Fruit fly (Drosophila melanogaster): ENCODE measurements around the gene Usp39.
A peak's percentile ranks its signal among the peaks of the same experiment; 100 is the strongest.

Usp39 gene

dm6 chrX:18857916-18858315 lies at the start of gene Usp39 (continued):
- TF ChIP-seq CG13775 (GFP tag; optimal IDR thresholded peaks at IDR 0.05), result no peak
- no peak for TF ChIP-seq pros (GFP tag; optimal IDR thresholded peaks at IDR 0.05)
- TF ChIP-seq HLH54F (GFP tag; optimal IDR thresholded peaks at IDR 0.05), result no peak
- TF ChIP-seq trem (tag; optimal IDR thresholded peaks at IDR 0.05), result peak; percentile 13
- no peak for TF ChIP-seq CG6175 (GFP tag; IDR thresholded peaks at IDR 0.05)
- TF ChIP-seq ssp (GFP tag; IDR thresholded peaks at IDR 0.05), result peak; percentile 93
- TF ChIP-seq Abd-B (GFP tag; optimal IDR thresholded peaks at IDR 0.05), result no peak
- TF ChIP-seq CG2116 (GFP tag; optimal IDR thresholded peaks at IDR 0.05), result peak; percentile 53
- TF ChIP-seq CG13424 (tag; optimal IDR thresholded peaks at IDR 0.05), result peak; percentile 38
- TF ChIP-seq Bgb (GFP tag; IDR thresholded peaks at IDR 0.05; ENCODE audit: partially characterized antibody), result peak; percentile 75
- TF ChIP-seq sr (GFP tag; IDR thresholded peaks at IDR 0.05), result no peak
- no peak for TF ChIP-seq CG7271 (tag; optimal IDR thresholded peaks at IDR 0.05)
- TF ChIP-seq CG30403 (GFP tag; optimal IDR thresholded peaks at IDR 0.05), result peak; percentile 50
- TF ChIP-seq gce (GFP tag; IDR thresholded peaks at IDR 0.05), result no peak
- TF ChIP-seq ham (GFP tag; IDR thresholded peaks at IDR 0.05), result no peak
- no peak for TF ChIP-seq CG17568 (GFP tag; optimal IDR thresholded peaks at IDR 0.05)
- TF ChIP-seq odd (GFP tag; optimal IDR thresholded peaks at IDR 0.05), result no peak
- TF ChIP-seq tin (GFP tag; optimal IDR thresholded peaks at IDR 0.05), result no peak
- TF ChIP-seq tx (GFP tag; optimal IDR thresholded peaks at IDR 0.05), result no peak
- TF ChIP-seq usp (GFP tag; optimal IDR thresholded peaks at IDR 0.05), result no peak
- TF ChIP-seq CG14667 (GFP tag; IDR thresholded peaks at IDR 0.05), result no peak
- no peak for TF ChIP-seq CG18619 (GFP tag; optimal IDR thresholded peaks at IDR 0.05)
- TF ChIP-seq CG1602 (GFP tag; optimal IDR thresholded peaks at IDR 0.05), result peak; percentile 18
- no peak for TF ChIP-seq Elba2 (GFP tag; optimal IDR thresholded peaks at IDR 0.05)
- TF ChIP-seq CG9876 (GFP tag; optimal IDR thresholded peaks at IDR 0.05), result no peak
- TF ChIP-seq pfk (GFP tag; optimal IDR thresholded peaks at IDR 0.05), result no peak
- peak; percentile 59 for TF ChIP-seq CG16813 (GFP tag; IDR thresholded peaks at IDR 0.05; ENCODE audit: partially characterized antibody)
- no peak for TF ChIP-seq dm (GFP tag; optimal IDR thresholded peaks at IDR 0.05)
- TF ChIP-seq danr (GFP tag; IDR thresholded peaks at IDR 0.05), result no peak
- TF ChIP-seq MESR4 (GFP tag; optimal IDR thresholded peaks at IDR 0.05), result peak; percentile 26
- no peak for TF ChIP-seq gcm (GFP tag; optimal IDR thresholded peaks at IDR 0.05)
- TF ChIP-seq tap (tag; optimal IDR thresholded peaks at IDR 0.05), result no peak
- TF ChIP-seq NFAT (GFP tag; IDR thresholded peaks at IDR 0.05), result 0 out of 2 replicates have a peak, but pooled peaks have one; percentile 14
- no peak for TF ChIP-seq sens (GFP tag)
- no peak for TF ChIP-seq ara (GFP tag; IDR thresholded peaks at IDR 0.05)
- TF ChIP-seq Adf1 (GFP tag; IDR thresholded peaks at IDR 0.05), result no peak
- TF ChIP-seq CG9817 (tag; optimal IDR thresholded peaks at IDR 0.05), result no peak
- peak; percentile 12 for TF ChIP-seq CG4617 (GFP tag; optimal IDR thresholded peaks at IDR 0.05; ENCODE audit: borderline replicate concordance)
- peak; percentile 6 for TF ChIP-seq CG17359 (tag; optimal IDR thresholded peaks at IDR 0.05)
- TF ChIP-seq az2 (GFP tag; optimal IDR thresholded peaks at IDR 0.05), result peak; percentile 31
- no peak for TF ChIP-seq Dip2 (GFP tag; IDR thresholded peaks at IDR 0.05)
- TF ChIP-seq dmrt11E (tag; optimal IDR thresholded peaks at IDR 0.05), result peak; percentile 26
- 0 out of 3 replicates have a peak, but pooled peaks have one; percentile 24 for TF ChIP-seq Doc3 (GFP tag; IDR thresholded peaks at IDR 0.05; ENCODE audit: partially characterized antibody)
- no peak for TF ChIP-seq kah (GFP tag; optimal IDR thresholded peaks at IDR 0.05)
- TF ChIP-seq CG13123 (GFP tag; optimal IDR thresholded peaks at IDR 0.05), result no peak
- TF ChIP-seq CG13624 (GFP tag; optimal IDR thresholded peaks at IDR 0.05), result no peak
- no peak for TF ChIP-seq CG2199 (GFP tag; IDR thresholded peaks at IDR 0.05)
- no peak for TF ChIP-seq CG31224 (GFP tag; IDR thresholded peaks at IDR 0.05)
- no peak for TF ChIP-seq CG4854 (GFP tag; optimal IDR thresholded peaks at IDR 0.05)
- no peak for TF ChIP-seq fu2 (GFP tag; optimal IDR thresholded peaks at IDR 0.05)
- TF ChIP-seq Dp (GFP tag; optimal IDR thresholded peaks at IDR 0.05), result peak; percentile 5
- no peak for TF ChIP-seq Tbp (GFP tag; optimal IDR thresholded peaks at IDR 0.05)
